Worm (Caenorhabditis elegans) whole organism, L1 larva: ENCODE measurements around the gene Y17G7B.23.
A peak's percentile ranks its signal among the peaks of the same experiment; 100 is the strongest.

Experiments
- C16A3.4 ChIP-seq: fragments of 150-350 bp; optimal IDR thresholded peaks from 2 replicates; lab custom pipeline; 2014; ENCODE audit warnings: missing biosample characterization, missing genetic modification characterization
- C34B4.2 ChIP-seq: sonication (generic microtip); optimal IDR thresholded peaks from 2 replicates; lab custom pipeline; 2017; ENCODE audit warnings: mild to moderate bottlenecking, missing genetic modification characterization, missing compliant biosample characterization
- Y116A8C.19 ChIP-seq: sonication (generic microtip); optimal IDR thresholded peaks from 2 replicates; lab custom pipeline; 2016; ENCODE audit warnings: missing compliant biosample characterization, missing genetic modification characterization, borderline replicate concordance
- aha-1 ChIP-seq: fragments of 150-350 bp; optimal IDR thresholded peaks from 2 replicates; lab custom pipeline; 2014; ENCODE audit warnings: missing biosample characterization, missing genetic modification characterization
- ceh-63 ChIP-seq: fragments of 200-800 bp; sonication (Bioruptor generic); optimal IDR thresholded peaks from 2 replicates; lab custom pipeline; 2018; ENCODE audit warnings: mild to moderate bottlenecking, missing genetic modification characterization, missing compliant biosample characterization
- ceh-88 ChIP-seq: fragments of 200-800 bp; sonication (Bioruptor generic); IDR thresholded peaks from 2 replicates; pipeline ENCODE4 v1.3.6; 2022; ENCODE audit warnings: missing genetic modification characterization, missing compliant biosample characterization
- ces-1 ChIP-seq: fragments of 150-350 bp; optimal IDR thresholded peaks from 2 replicates; lab custom pipeline; 2014; ENCODE audit warnings: missing biosample characterization, missing genetic modification reagents, missing genetic modification characterization
- efl-1 ChIP-seq, 4 experiments: fragments of 150-350 bp; optimal IDR thresholded peaks in 3 of 4; peaks in 1 of 4; 1 replicate in 1 of 4; 2 replicates in 3 of 4; lab custom pipeline; 2014; ENCODE audit warnings: missing biosample characterization in 2 of 4, missing genetic modification characterization in 2 of 4, missing genetic modification reagents in 2 of 4
- efl-3 ChIP-seq: fragments of 200-800 bp; sonication (Bioruptor generic); optimal IDR thresholded peaks from 2 replicates; lab custom pipeline; 2018; ENCODE audit warnings: mild to moderate bottlenecking, missing genetic modification characterization, missing compliant biosample characterization
- egl-13 ChIP-seq: sonication (generic microtip); optimal IDR thresholded peaks from 2 replicates; lab custom pipeline; 2016; ENCODE audit warnings: missing genotype, missing genetic modification reagents, missing genetic modification characterization, missing compliant biosample characterization
- egl-27 ChIP-seq, 2 experiments: fragments of 150-350 bp in 1 of 2; sonication (generic microtip); optimal IDR thresholded peaks; 3 replicates each; lab custom pipeline; 2017 to 2018; ENCODE audit warnings: missing biosample characterization in 2 of 2, missing genetic modification characterization in 2 of 2, missing genetic modification reagents in 2 of 2
- elt-2 ChIP-seq: sonication (generic microtip); optimal IDR thresholded peaks from 2 replicates; lab custom pipeline; 2016; ENCODE audit warnings: missing genetic modification characterization, mild to moderate bottlenecking, inconsistent platforms, missing compliant biosample characterization, missing genetic modification reagents
- fkh-10 ChIP-seq: sonication (generic microtip); optimal IDR thresholded peaks from 2 replicates; lab custom pipeline; 2017; ENCODE audit warnings: missing biosample characterization, missing genetic modification reagents, missing genetic modification characterization
- fkh-8 ChIP-seq: sonication (generic microtip); optimal IDR thresholded peaks from 2 replicates; lab custom pipeline; 2016; ENCODE audit warnings: mild to moderate bottlenecking, missing genetic modification characterization, missing compliant biosample characterization
- fos-1 ChIP-seq: fragments of 150-350 bp; optimal IDR thresholded peaks from 2 replicates; lab custom pipeline; 2014; ENCODE audit warnings: missing biosample characterization, missing genetic modification characterization
- grh-1 ChIP-seq: fragments of 200-800 bp; sonication (Bioruptor generic); IDR thresholded peaks from 2 replicates; pipeline ENCODE4 v1.3.6; 2022; ENCODE audit warnings: missing genetic modification reagents, missing genetic modification characterization, missing compliant biosample characterization
- hlh-17 ChIP-seq: fragments of 200-800 bp; sonication (Bioruptor generic); optimal IDR thresholded peaks from 2 replicates; lab custom pipeline; 2018; ENCODE audit warnings: missing genetic modification characterization, mild to moderate bottlenecking, missing compliant biosample characterization, moderate library complexity, borderline replicate concordance
- hpl-2 ChIP-seq: fragments of 150-350 bp; optimal IDR thresholded peaks from 2 replicates; lab custom pipeline; 2014; ENCODE audit warnings: missing biosample characterization, missing genetic modification reagents, missing genetic modification characterization
- irx-1 ChIP-seq: sonication (generic microtip); optimal IDR thresholded peaks from 2 replicates; lab custom pipeline; 2016; ENCODE audit warnings: missing genetic modification characterization, missing compliant biosample characterization
- lin-14 ChIP-seq: fragments of 200-800 bp; sonication (Bioruptor generic); optimal IDR thresholded peaks from 2 replicates; lab custom pipeline; 2018; ENCODE audit warnings: mild to moderate bottlenecking, missing genetic modification characterization, moderate library complexity, missing compliant biosample characterization
- lin-35 ChIP-seq, 2 experiments: fragments of 150-350 bp; optimal IDR thresholded peaks; 2 replicates each; lab custom pipeline; 2014; ENCODE audit warnings: missing biosample characterization in 2 of 2, missing genetic modification characterization in 2 of 2, missing genetic modification reagents in 2 of 2
- lin-39 ChIP-seq: fragments of 150-350 bp; optimal IDR thresholded peaks from 2 replicates; lab custom pipeline; 2014; ENCODE audit warnings: missing biosample characterization, missing genetic modification reagents, missing genetic modification characterization
- lir-3 ChIP-seq: sonication (generic microtip); optimal IDR thresholded peaks from 2 replicates; lab custom pipeline; 2016; ENCODE audit warnings: mild to moderate bottlenecking, missing genetic modification characterization, moderate library complexity, missing compliant biosample characterization; ENCODE audit not compliant: poor library complexity
- lsy-2 ChIP-seq, 2 experiments: fragments of 150-350 bp; optimal IDR thresholded peaks; 2 replicates each; lab custom pipeline; 2014; ENCODE audit warnings: missing biosample characterization in 2 of 2, missing genetic modification characterization in 2 of 2
- mab-9 ChIP-seq: fragments of 200-800 bp; sonication (Bioruptor generic); IDR thresholded peaks from 2 replicates; pipeline ENCODE4 v1.3.6; 2022; ENCODE audit warnings: missing genetic modification reagents, missing genetic modification characterization, missing compliant biosample characterization
- mdl-1 ChIP-seq, 2 experiments: fragments of 150-350 bp; optimal IDR thresholded peaks; 2 replicates each; lab custom pipeline; 2014 to 2017; ENCODE audit warnings: missing biosample characterization in 2 of 2, missing genetic modification characterization in 2 of 2, inconsistent platforms in 1 of 2
- mef-2 ChIP-seq: fragments of 150-350 bp; optimal IDR thresholded peaks from 2 replicates; lab custom pipeline; 2014; ENCODE audit warnings: missing biosample characterization, missing genetic modification characterization
- nhr-12 ChIP-seq: sonication (generic microtip); optimal IDR thresholded peaks from 2 replicates; lab custom pipeline; 2017; ENCODE audit warnings: missing biosample characterization, missing genetic modification characterization
- nhr-237 ChIP-seq: fragments of 150-350 bp; optimal IDR thresholded peaks from 2 replicates; lab custom pipeline; 2014; ENCODE audit warnings: missing biosample characterization, missing genetic modification characterization
- nhr-28 ChIP-seq: fragments of 150-350 bp; optimal IDR thresholded peaks from 2 replicates; lab custom pipeline; 2014; ENCODE audit warnings: missing biosample characterization, missing genetic modification characterization
- nhr-71 ChIP-seq: sonication (generic microtip); optimal IDR thresholded peaks from 2 replicates; lab custom pipeline; 2016; ENCODE audit warnings: mild to moderate bottlenecking, missing genetic modification characterization, moderate library complexity, missing compliant biosample characterization
- nhr-77 ChIP-seq: fragments of 150-350 bp; optimal IDR thresholded peaks from 2 replicates; lab custom pipeline; 2014; ENCODE audit warnings: missing biosample characterization, missing genetic modification characterization
- nhr-84 ChIP-seq: sonication (generic microtip); optimal IDR thresholded peaks from 2 replicates; lab custom pipeline; 2017; ENCODE audit warnings: missing biosample characterization, missing genetic modification characterization
- nhr-85 ChIP-seq: sonication (generic microtip); peaks from one replicate; lab custom pipeline; 2016; ENCODE audit warnings: missing genetic modification characterization, inconsistent platforms, missing compliant biosample characterization
- nhr-90 ChIP-seq: sonication (generic microtip); optimal IDR thresholded peaks from 2 replicates; lab custom pipeline; 2016; ENCODE audit warnings: mild to moderate bottlenecking, missing genetic modification characterization, missing compliant biosample characterization; ENCODE audit not compliant: poor library complexity
- pag-3 ChIP-seq: sonication (generic microtip); optimal IDR thresholded peaks from 2 replicates; lab custom pipeline; 2017; ENCODE audit warnings: missing genetic modification characterization, mild to moderate bottlenecking, missing compliant biosample characterization, antibody characterized with exemption, borderline replicate concordance; ENCODE audit not compliant: insufficient read depth
- rnt-1 ChIP-seq: sonication (generic microtip); optimal IDR thresholded peaks from 2 replicates; lab custom pipeline; 2016; ENCODE audit warnings: mild to moderate bottlenecking, missing genetic modification characterization, moderate library complexity, missing compliant biosample characterization
- snpc-4 ChIP-seq: fragments of 150-350 bp; optimal IDR thresholded peaks from 2 replicates; lab custom pipeline; 2014; ENCODE audit warnings: missing biosample characterization, missing genetic modification characterization
- snu-23 ChIP-seq: sonication (generic microtip); optimal IDR thresholded peaks from 2 replicates; lab custom pipeline; 2016; ENCODE audit warnings: missing genetic modification characterization, missing compliant biosample characterization
- sox-4 ChIP-seq: sonication (generic microtip); optimal IDR thresholded peaks from 2 replicates; lab custom pipeline; 2016; ENCODE audit warnings: missing genetic modification characterization, missing compliant biosample characterization
- sptf-1 ChIP-seq: fragments of 150-350 bp; optimal IDR thresholded peaks from 2 replicates; lab custom pipeline; 2014; ENCODE audit warnings: missing biosample characterization, missing genetic modification characterization
- sup-37 ChIP-seq: fragments of 200-800 bp; sonication (Bioruptor generic); optimal IDR thresholded peaks from 2 replicates; lab custom pipeline; 2018; ENCODE audit warnings: mild to moderate bottlenecking, missing genetic modification characterization, missing compliant biosample characterization
- swsn-7 ChIP-seq: sonication (generic microtip); optimal IDR thresholded peaks from 2 replicates; lab custom pipeline; 2016; ENCODE audit warnings: missing genetic modification characterization, missing compliant biosample characterization
- tlp-1 ChIP-seq: fragments of 150-350 bp; optimal IDR thresholded peaks from 2 replicates; lab custom pipeline; 2014; ENCODE audit warnings: missing biosample characterization, missing genetic modification characterization
- unc-30 ChIP-seq: sonication (generic microtip); optimal IDR thresholded peaks from 2 replicates; lab custom pipeline; 2017; ENCODE audit warnings: missing biosample characterization, missing genetic modification characterization
- unc-98 ChIP-seq: fragments of 200-800 bp; sonication (Bioruptor generic); IDR thresholded peaks from 2 replicates; pipeline ENCODE4 v1.3.6; 2022; ENCODE audit warnings: missing genetic modification characterization, missing compliant biosample characterization
- vab-15 ChIP-seq: sonication (generic microtip); optimal IDR thresholded peaks from 2 replicates; lab custom pipeline; 2017; ENCODE audit warnings: missing genotype, mild to moderate bottlenecking, missing genetic modification characterization, missing compliant biosample characterization
- xbp-1 ChIP-seq: sonication (generic microtip); optimal IDR thresholded peaks from 2 replicates; lab custom pipeline; 2016; ENCODE audit warnings: missing genetic modification characterization, missing compliant biosample characterization
- zag-1 ChIP-seq: fragments of 150-350 bp; optimal IDR thresholded peaks from 2 replicates; lab custom pipeline; 2014; ENCODE audit warnings: missing biosample characterization, missing genetic modification characterization
- zip-4 ChIP-seq: fragments of 200-800 bp; sonication (Bioruptor generic); optimal IDR thresholded peaks from 2 replicates; lab custom pipeline; 2018; ENCODE audit warnings: mild to moderate bottlenecking, missing genetic modification characterization, moderate library complexity, missing compliant biosample characterization
- ztf-11 ChIP-seq, 2 experiments: sonication (generic microtip); optimal IDR thresholded peaks; 2 replicates each; lab custom pipeline; 2016 to 2017; ENCODE audit warnings: missing genetic modification characterization in 2 of 2, missing biosample characterization in 1 of 2, missing compliant biosample characterization in 1 of 2
- ztf-4 ChIP-seq: fragments of 150-350 bp; optimal IDR thresholded peaks from 2 replicates; lab custom pipeline; 2014; ENCODE audit warnings: missing biosample characterization, missing genetic modification characterization

Y17G7B.23 gene

ce11 chrII:12006575-12007098, 7.6 kb downstream of the Y17G7B.23 start, which contains the start of gene mcm-2 (continued):
- no peak for TF ChIP-seq lin-39 (tag; lab: Kevin White, UChicago)
- TF ChIP-seq nhr-90 (tag; lab: Kevin White, UChicago) = peak; percentile 53
- peak; percentile 4 for TF ChIP-seq nhr-77 (tag; lab: Kevin White, UChicago)
- TF ChIP-seq lir-3 (tag; lab: Kevin White, UChicago) = no peak
- TF ChIP-seq mdl-1 (tag; optimal IDR thresholded peaks at IDR 0.05; lab: Kevin White, UChicago) = peak in 1 of 2 experiments; percentile 19
- TF ChIP-seq snu-23 (GFP tag; lab: Kevin White, UChicago) = peak; percentile 68
- peak; percentile 16 for TF ChIP-seq hpl-2 (GFP tag; lab: Kevin White, UChicago)
- TF ChIP-seq sptf-1 (tag; lab: Kevin White, UChicago) = no peak
- no peak for TF ChIP-seq unc-98 (GFP tag; lab: Robert Waterston, UW)
- TF ChIP-seq pag-3 (tag; lab: Kevin White, UChicago) = no peak
- peak; percentile 60 to 81 for TF ChIP-seq lsy-2 (tag; optimal IDR thresholded peaks at IDR 0.05; lab: Kevin White, UChicago)
- TF ChIP-seq efl-1 (optimal IDR thresholded peaks at IDR 0.05; lab: Kevin White, UChicago) = peak; percentile 90 to 94
- TF ChIP-seq efl-1 (GFP tag; optimal IDR thresholded peaks at IDR 0.05 in 1 of 2; lab: Kevin White, UChicago) = peak; percentile 89 to 99
- no peak for TF ChIP-seq nhr-12 (tag; lab: Kevin White, UChicago)
- TF ChIP-seq ztf-4 (tag; lab: Kevin White, UChicago) = no peak
- peak; percentile 38; the same call in 1 of the 2 replicates for TF ChIP-seq grh-1
- TF ChIP-seq egl-27 (tag; optimal IDR thresholded peaks at IDR 0.05; lab: Kevin White, UChicago) = no peak
- TF ChIP-seq sup-37 = no peak
- TF ChIP-seq vab-15 (tag; lab: Kevin White, UChicago) = no peak
- TF ChIP-seq lin-14 (GFP tag; lab: Kevin White, UChicago) = no peak
- no peak for TF ChIP-seq nhr-237 (tag; lab: Kevin White, UChicago)
- TF ChIP-seq mef-2 (tag; lab: Kevin White, UChicago) = no peak
- TF ChIP-seq nhr-84 = no peak
- peak; percentile 10 for TF ChIP-seq egl-13 (tag; lab: Kevin White, UChicago)
- TF ChIP-seq snpc-4 (tag; lab: Kevin White, UChicago) = peak; percentile 19
- peak; percentile 56 for TF ChIP-seq C16A3.4 (tag; lab: Kevin White, UChicago)
- peak; percentile 72 for TF ChIP-seq nhr-85 (tag; lab: Kevin White, UChicago)
- peak; percentile 70 for TF ChIP-seq xbp-1 (tag; lab: Kevin White, UChicago)
- no peak for TF ChIP-seq sox-4 (tag; lab: Kevin White, UChicago)
- TF ChIP-seq zag-1 (tag; lab: Kevin White, UChicago) = no peak
- TF ChIP-seq irx-1 (tag; lab: Kevin White, UChicago) = peak; percentile 3
- peak; percentile 80 for TF ChIP-seq nhr-71
- TF ChIP-seq ceh-88 (GFP tag; lab: Robert Waterston, UW) = no peak
- no peak for TF ChIP-seq ceh-63
- TF ChIP-seq elt-2 = no peak
- TF ChIP-seq aha-1 = no peak
- TF ChIP-seq nhr-28 (tag; lab: Kevin White, UChicago) = no peak
- no peak for TF ChIP-seq hlh-17 (GFP tag; lab: Kevin White, UChicago)
- no peak for TF ChIP-seq unc-30
- peak; percentile 81 to 94 for TF ChIP-seq lin-35 (GFP tag; optimal IDR thresholded peaks at IDR 0.05; lab: Kevin White, UChicago)
- peak; percentile 76 for TF ChIP-seq efl-3 (GFP tag; lab: Kevin White, UChicago)
- TF ChIP-seq mab-9 (GFP tag; lab: Robert Waterston, UW) = no peak
- TF ChIP-seq zip-4 = no peak
- TF ChIP-seq ces-1 = no peak
- TF ChIP-seq swsn-7 (tag; lab: Kevin White, UChicago) = peak; percentile 45
- no peak for TF ChIP-seq C34B4.2 (tag; lab: Kevin White, UChicago)
- peak; percentile 74 for TF ChIP-seq fkh-8 (tag; lab: Kevin White, UChicago)
- TF ChIP-seq rnt-1 (tag; lab: Kevin White, UChicago) = peak; percentile 65
- no peak for TF ChIP-seq fos-1 (tag; lab: Kevin White, UChicago)
- no peak for TF ChIP-seq Y116A8C.19 (tag; lab: Kevin White, UChicago)
- TF ChIP-seq fkh-10 (GFP tag; lab: Kevin White, UChicago) = no peak
- TF ChIP-seq tlp-1 = no peak
- TF ChIP-seq ztf-11 (tag; optimal IDR thresholded peaks at IDR 0.05; lab: Kevin White, UChicago) = peak in 1 of 2 experiments; percentile 8
